Fruit fly (Drosophila melanogaster) whole organism, adult: Measurements from ENCODE around the gene CG5334.
A peak's percentile ranks its signal among the peaks of the same experiment; 100 is the strongest.

Source experiments
- CG7045 ChIP-seq: fragments of 200-800 bp; sonication (Bioruptor generic); optimal IDR thresholded peaks from 2 replicates; lab custom pipeline; 2017; ENCODE audit warnings: missing biosample characterization, mild to moderate bottlenecking, missing genetic modification characterization
- CG7101 ChIP-seq: fragments of 200-800 bp; sonication (Bioruptor generic); optimal IDR thresholded peaks from 2 replicates; lab custom pipeline; 2018; ENCODE audit warnings: missing biosample characterization, mild to moderate bottlenecking, missing genetic modification characterization, moderate library complexity
- Clk ChIP-seq: fragments of 200-800 bp; sonication (Bioruptor generic); optimal IDR thresholded peaks from 2 replicates; lab custom pipeline; 2017; ENCODE audit warnings: missing biosample characterization, missing genetic modification characterization
- Hr96 ChIP-seq: fragments of 200-800 bp; sonication (Bioruptor generic); optimal IDR thresholded peaks from 2 replicates; lab custom pipeline; 2016; ENCODE audit warnings: missing biosample characterization, missing genetic modification characterization
- bab1 ChIP-seq: fragments of 200-800 bp; sonication (Bioruptor generic); optimal IDR thresholded peaks from 3 replicates; lab custom pipeline; 2019; ENCODE audit warnings: missing biosample characterization, mild to moderate bottlenecking, missing genetic modification characterization, moderate library complexity
- cic ChIP-seq: fragments of 200-800 bp; sonication (Bioruptor generic); optimal IDR thresholded peaks from 2 replicates; lab custom pipeline; 2017; ENCODE audit warnings: missing biosample characterization, mild to moderate bottlenecking, missing genetic modification characterization, moderate library complexity
- cnc ChIP-seq, 2 experiments: fragments of >200 bp; optimal IDR thresholded peaks; 2 replicates each; lab custom pipeline; 2017
- kay ChIP-seq: fragments of 200-800 bp; sonication (Bioruptor generic); peaks from one replicate; lab custom pipeline; 2016; ENCODE audit warnings: missing biosample characterization, missing genetic modification characterization, borderline replicate concordance
- pad ChIP-seq: fragments of 200-800 bp; sonication (Bioruptor generic); optimal IDR thresholded peaks from 3 replicates; lab custom pipeline; 2017; ENCODE audit warnings: missing biosample characterization, missing genetic modification characterization, mild to moderate bottlenecking, moderate library complexity, missing genetic modification reagents
- tj ChIP-seq: fragments of 200-800 bp; sonication (Bioruptor generic); optimal IDR thresholded peaks from 3 replicates; lab custom pipeline; 2017; ENCODE audit warnings: missing biosample characterization, mild to moderate bottlenecking, missing genetic modification characterization, moderate library complexity

- TF ChIP-seq tj (GFP tag; lab: Kevin White, UChicago) (no peak), CG7045 (no peak), kay (GFP tag; lab: Kevin White, UChicago) (no peak), bab1 (GFP tag; lab: Kevin White, UChicago) (no peak), CG7101 (tag; lab: Kevin White, UChicago) (peak; percentile 33), cnc (optimal IDR thresholded peaks at IDR 0.05; lab: Kevin White, UChicago) (no peak), cic (GFP tag; lab: Kevin White, UChicago) (no peak), pad (GFP tag; lab: Kevin White, UChicago) (no peak), Clk (GFP tag; lab: Kevin White, UChicago) (no peak), Hr96 (GFP tag; lab: Kevin White, UChicago) (no peak)
These were observed 35.3 kb downstream of the CG5334 start for dm6 chrX:14810433-14810832.
